Fruit fly (Drosophila melanogaster) whole organism, embryonic: ENCODE data around the gene Rip11.
A peak's percentile ranks its signal among the peaks of the same experiment; 100 is the strongest.

ENCODE experiments used
- Atf3 ChIP-seq: fragments of 200-800 bp; sonication (Bioruptor generic); optimal IDR thresholded peaks from 3 replicates; lab custom pipeline; 2016; ENCODE audit warnings: missing biosample characterization, missing genetic modification characterization
- Blimp-1 ChIP-seq: fragments of 200-800 bp; sonication (Bioruptor generic); optimal IDR thresholded peaks from 3 replicates; lab custom pipeline; 2018; ENCODE audit warnings: missing biosample characterization, missing genetic modification characterization, mild to moderate bottlenecking, moderate library complexity, missing genetic modification reagents
- CG11085 ChIP-seq: fragments of 200-800 bp; sonication (Bioruptor generic); IDR thresholded peaks from 2 replicates; pipeline ENCODE4 v1.3.6; 2022; ENCODE audit warnings: missing biosample characterization, missing genetic modification characterization
- CG11695 ChIP-seq: fragments of 200-800 bp; sonication (Bioruptor generic); IDR thresholded peaks from 3 replicates; pipeline ENCODE4 v1.3.6; 2022; ENCODE audit warnings: missing biosample characterization, missing genetic modification characterization
- CG11696 ChIP-seq: fragments of 200-800 bp; sonication (Bioruptor generic); IDR thresholded peaks from 2 replicates; pipeline ENCODE4 v1.3.6; 2022; ENCODE audit warnings: missing biosample characterization, missing genetic modification characterization
- CG13296 ChIP-seq: fragments of 200-800 bp; sonication (Bioruptor generic); optimal IDR thresholded peaks from 3 replicates; lab custom pipeline; 2018; ENCODE audit warnings: missing biosample characterization, mild to moderate bottlenecking, missing genetic modification characterization
- CG15073 ChIP-seq: fragments of 200-800 bp; sonication (Bioruptor generic); optimal IDR thresholded peaks from 2 replicates; lab custom pipeline; 2016; ENCODE audit warnings: missing biosample characterization, missing genetic modification characterization
- CG31441 ChIP-seq: fragments of 200-800 bp; sonication (Bioruptor generic); IDR thresholded peaks from 2 replicates; pipeline ENCODE4 v1.3.6; 2022; ENCODE audit warnings: missing biosample characterization, missing genetic modification characterization
- CG3847 ChIP-seq: fragments of 200-800 bp; sonication (Bioruptor generic); IDR thresholded peaks from 2 replicates; pipeline ENCODE4 v1.3.6; 2022; ENCODE audit warnings: missing biosample characterization, missing genetic modification characterization
- CG4328 ChIP-seq: fragments of 200-800 bp; sonication (Bioruptor generic); optimal IDR thresholded peaks from 3 replicates; lab custom pipeline; 2017; ENCODE audit warnings: missing biosample characterization, missing genetic modification reagents, missing genetic modification characterization
- CG4404 ChIP-seq: fragments of 200-800 bp; sonication (Bioruptor generic); IDR thresholded peaks from 2 replicates; pipeline ENCODE4 v1.3.6; 2022; ENCODE audit warnings: missing biosample characterization, missing genetic modification characterization
- CG4854 ChIP-seq: fragments of 200-800 bp; sonication (Bioruptor generic); optimal IDR thresholded peaks from 2 replicates; lab custom pipeline; 2016; ENCODE audit warnings: missing biosample characterization, missing genetic modification characterization, inconsistent platforms
- CG6272 ChIP-seq: fragments of 200-800 bp; sonication (Bioruptor generic); IDR thresholded peaks from 2 replicates; pipeline ENCODE4 v1.3.6; 2022; ENCODE audit warnings: missing biosample characterization, missing genetic modification characterization
- CG6854 ChIP-seq: fragments of 200-800 bp; sonication (Bioruptor generic); optimal IDR thresholded peaks from 3 replicates; lab custom pipeline; 2017; ENCODE audit warnings: missing biosample characterization, mild to moderate bottlenecking, missing genetic modification characterization
- CG7372 ChIP-seq: fragments of 200-800 bp; sonication (Bioruptor generic); IDR thresholded peaks from 2 replicates; pipeline ENCODE4 v1.3.6; 2022; ENCODE audit warnings: missing biosample characterization, missing genetic modification characterization
- CG7745 ChIP-seq: fragments of 200-800 bp; sonication (Bioruptor generic); optimal IDR thresholded peaks from 2 replicates; lab custom pipeline; 2018; ENCODE audit warnings: missing biosample characterization, mild to moderate bottlenecking, missing genetic modification characterization, moderate library complexity
- CG8281 ChIP-seq: fragments of 200-800 bp; sonication (Bioruptor generic); optimal IDR thresholded peaks from 2 replicates; lab custom pipeline; 2018; ENCODE audit warnings: missing biosample characterization, mild to moderate bottlenecking, missing genetic modification characterization, moderate library complexity
- CG8290 ChIP-seq, 3 experiments: fragments of 200-800 bp; sonication (Bioruptor generic); optimal IDR thresholded peaks; 2 replicates each; lab custom pipeline; 2016 to 2019; ENCODE audit warnings: missing biosample characterization in 3 of 3, missing genetic modification characterization in 3 of 3, mild to moderate bottlenecking in 2 of 3, moderate library complexity in 1 of 3
- CG9215 ChIP-seq: fragments of 200-800 bp; sonication (Bioruptor generic); IDR thresholded peaks from 2 replicates; pipeline ENCODE4 v1.3.6; 2022; ENCODE audit warnings: missing biosample characterization, missing genetic modification characterization
- Chrac-16 ChIP-seq: fragments of 200-800 bp; sonication (Bioruptor generic); optimal IDR thresholded peaks from 3 replicates; lab custom pipeline; 2016; ENCODE audit warnings: missing biosample characterization, missing genetic modification characterization
- Drgx ChIP-seq: fragments of 200-800 bp; sonication (Bioruptor generic); IDR thresholded peaks from 2 replicates; pipeline ENCODE4 v1.3.6; 2022; ENCODE audit warnings: missing biosample characterization, missing genetic modification characterization
- Ets65A ChIP-seq: fragments of 200-800 bp; sonication (Bioruptor generic); peaks from one replicate; lab custom pipeline; 2016; ENCODE audit warnings: missing biosample characterization, missing genetic modification characterization
- Hand ChIP-seq: fragments of 200-800 bp; sonication (Bioruptor generic); optimal IDR thresholded peaks from 2 replicates; lab custom pipeline; 2017; ENCODE audit warnings: mild to moderate bottlenecking, missing biosample characterization, missing genetic modification reagents, missing genetic modification characterization
- Mrtf ChIP-seq: fragments of 200-800 bp; sonication (Bioruptor generic); IDR thresholded peaks from 3 replicates; pipeline ENCODE4 v1.3.6; 2022; ENCODE audit warnings: missing biosample characterization, missing genetic modification characterization
- ap ChIP-seq: fragments of 200-800 bp; sonication (Bioruptor generic); IDR thresholded peaks from 2 replicates; pipeline ENCODE4 v1.3.6; 2022; ENCODE audit warnings: missing biosample characterization, missing genetic modification characterization
- cad ChIP-seq: fragments of >200 bp; optimal IDR thresholded peaks from 2 replicates; lab custom pipeline; 2017; ENCODE audit warnings: missing biosample characterization, missing genetic modification characterization
- corto ChIP-seq: fragments of 200-800 bp; sonication (Bioruptor generic); optimal IDR thresholded peaks from 2 replicates; lab custom pipeline; 2016; ENCODE audit warnings: missing biosample characterization, mild to moderate bottlenecking, missing genetic modification characterization, moderate library complexity
- crol ChIP-seq: fragments of 200-800 bp; sonication (Bioruptor generic); IDR thresholded peaks from 2 replicates; pipeline ENCODE4 v1.3.6; 2022; ENCODE audit warnings: missing biosample characterization, missing genetic modification characterization
- ems ChIP-seq: fragments of 200-800 bp; sonication (Bioruptor generic); optimal IDR thresholded peaks from 3 replicates; lab custom pipeline; 2016; ENCODE audit warnings: missing biosample characterization, missing genetic modification characterization
- esg ChIP-seq: fragments of 200-800 bp; sonication (Bioruptor generic); conservative IDR thresholded peaks from 2 replicates; pipeline ENCODE4 v1.3.6; 2022; ENCODE audit warnings: missing biosample characterization, missing genetic modification characterization
- exex ChIP-seq: fragments of 200-800 bp; sonication (Bioruptor generic); optimal IDR thresholded peaks from 4 replicates; lab custom pipeline; 2018; ENCODE audit warnings: missing biosample characterization, mild to moderate bottlenecking, missing genetic modification characterization, moderate library complexity
- eyg ChIP-seq: fragments of 200-800 bp; sonication (Bioruptor generic); optimal IDR thresholded peaks from 3 replicates; lab custom pipeline; 2016; ENCODE audit warnings: missing biosample characterization, missing genetic modification characterization
- fru ChIP-seq: fragments of >200 bp; optimal IDR thresholded peaks from 2 replicates; lab custom pipeline; 2017
- hb ChIP-seq: fragments of 200-800 bp; sonication (Bioruptor generic); IDR thresholded peaks from 3 replicates; pipeline ENCODE4 v1.3.6; 2022; ENCODE audit warnings: missing biosample characterization, missing genetic modification characterization; ENCODE audit not compliant: partially characterized antibody
- ind ChIP-seq: fragments of 200-800 bp; sonication (Bioruptor generic); optimal IDR thresholded peaks from 3 replicates; lab custom pipeline; 2016; ENCODE audit warnings: missing biosample characterization, missing genetic modification characterization
- jigr1 ChIP-seq: fragments of 200-800 bp; sonication (Bioruptor generic); IDR thresholded peaks from 3 replicates; pipeline ENCODE4 v1.3.6; 2022; ENCODE audit warnings: missing biosample characterization, missing genetic modification characterization
- mld ChIP-seq: fragments of 200-800 bp; sonication (Bioruptor generic); IDR thresholded peaks from 3 replicates; pipeline ENCODE4 v1.3.6; 2022; ENCODE audit warnings: missing biosample characterization, missing genetic modification characterization; ENCODE audit not compliant: partially characterized antibody
- oc ChIP-seq: fragments of 200-800 bp; sonication (Bioruptor generic); optimal IDR thresholded peaks from 2 replicates; lab custom pipeline; 2018; ENCODE audit warnings: missing biosample characterization, mild to moderate bottlenecking, missing genetic modification characterization, moderate library complexity
- sens ChIP-seq: fragments of 200-800 bp; sonication (Bioruptor generic); peaks from one replicate; lab custom pipeline; 2016; ENCODE audit warnings: missing biosample characterization, missing genetic modification characterization
- sim ChIP-seq: fragments of 200-800 bp; sonication (Bioruptor generic); IDR thresholded peaks from 2 replicates; pipeline ENCODE4 v1.3.6; 2022; ENCODE audit warnings: missing biosample characterization, missing genetic modification characterization
- slbo ChIP-seq: fragments of 200-800 bp; sonication (Bioruptor generic); IDR thresholded peaks from 2 replicates; pipeline ENCODE4 v1.3.6; 2022; ENCODE audit warnings: missing biosample characterization, missing genetic modification characterization
- sug ChIP-seq: fragments of 200-800 bp; optimal IDR thresholded peaks from 2 replicates; lab custom pipeline; 2019; ENCODE audit warnings: missing biosample characterization, mild to moderate bottlenecking, missing genetic modification characterization, moderate library complexity
- tgo ChIP-seq: fragments of 200-800 bp; sonication (Bioruptor generic); IDR thresholded peaks from 3 replicates; pipeline ENCODE4 v1.3.6; 2022; ENCODE audit warnings: missing biosample characterization, missing genetic modification characterization
- tll ChIP-seq, 2 experiments: fragments of 200-800 bp in 1 of 2; fragments of >200 bp in 1 of 2; sonication (Bioruptor generic) in 1 of 2; optimal IDR thresholded peaks; 2 replicates each; lab custom pipeline; 2017 to 2019; ENCODE audit warnings: missing biosample characterization in 2 of 2, missing genetic modification characterization in 2 of 2, mild to moderate bottlenecking in 1 of 2, moderate library complexity in 1 of 2
- twi ChIP-seq: fragments of 200-800 bp; optimal IDR thresholded peaks from 2 replicates; lab custom pipeline; 2019; ENCODE audit warnings: missing biosample characterization, mild to moderate bottlenecking, missing genetic modification characterization, moderate library complexity
- tx ChIP-seq: fragments of 200-800 bp; sonication (Bioruptor generic); optimal IDR thresholded peaks from 2 replicates; lab custom pipeline; 2016; ENCODE audit warnings: missing biosample characterization, missing genetic modification characterization
- z ChIP-seq: fragments of 200-800 bp; sonication (Bioruptor generic); IDR thresholded peaks from 3 replicates; pipeline ENCODE4 v1.3.6; 2022; ENCODE audit warnings: missing biosample characterization, missing genetic modification characterization

The Rip11 gene

DNA sequence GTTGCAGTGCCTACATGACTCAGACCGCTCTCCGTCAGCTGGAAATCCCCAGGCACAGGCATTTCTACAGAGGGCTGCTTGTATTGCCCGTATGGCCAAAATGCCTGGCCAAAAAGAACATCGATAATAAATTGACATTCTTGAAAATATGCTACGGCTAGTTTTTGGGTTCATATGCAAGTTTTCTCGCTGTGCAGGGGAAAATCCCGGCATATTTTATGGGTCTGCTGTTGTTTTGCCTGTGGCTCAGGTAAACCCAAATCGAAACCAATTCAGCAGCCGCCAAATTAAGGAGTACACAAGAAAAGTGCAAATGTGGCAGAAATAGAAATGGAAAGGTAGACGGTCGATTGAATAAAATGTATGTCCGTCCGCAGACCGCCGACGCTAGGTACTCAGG is 37.5 kb upstream of the Rip11 start (continued):
- TF ChIP-seq fru (lab: Kevin White, UChicago) (no peak), tgo (GFP tag; lab: Robert Waterston, UW) (no peak), cad (GFP tag; lab: Kevin White, UChicago) (peak; percentile 62), jigr1 (GFP tag; lab: Robert Waterston, UW) (no peak), twi (tag; lab: Kevin White, UChicago) (peak; percentile 69), Chrac-16 (GFP tag; lab: Kevin White, UChicago) (no peak), tll (GFP tag; optimal IDR thresholded peaks at IDR 0.05; lab: Kevin White, UChicago) (peak in 1 of 2 experiments; percentile 84), tx (GFP tag; lab: Kevin White, UChicago) (no peak)

DNA sequence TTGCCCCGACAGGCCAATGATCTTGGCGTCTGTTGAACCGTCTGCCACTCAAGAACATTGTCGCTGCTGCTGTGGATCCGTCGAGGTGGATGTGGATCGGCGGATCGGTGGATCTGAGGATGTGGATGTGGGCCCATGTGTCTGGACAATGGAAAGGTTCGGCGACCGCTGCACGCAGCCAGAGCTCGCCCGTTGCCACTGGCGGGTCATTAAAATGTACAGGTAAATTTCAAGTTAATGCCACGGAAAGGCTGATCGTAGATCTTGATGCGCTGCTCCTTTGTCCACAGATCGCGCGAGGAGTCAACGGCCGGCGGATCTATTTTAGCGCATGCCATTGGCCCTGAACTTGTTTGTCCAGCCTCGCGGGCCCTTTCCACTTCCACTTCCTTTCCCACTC is 37.1 kb upstream of the Rip11 start:
- TF ChIP-seq CG7745 (tag; lab: Kevin White, UChicago) = no peak
- no peak for TF ChIP-seq corto (GFP tag; lab: Kevin White, UChicago)
- no peak for TF ChIP-seq CG9215 (GFP tag; lab: Robert Waterston, UW)
- no peak for TF ChIP-seq CG4328
- TF ChIP-seq CG11695 (GFP tag; lab: Robert Waterston, UW) = no peak
- no peak for TF ChIP-seq CG31441
- no peak for TF ChIP-seq eyg (GFP tag; lab: Kevin White, UChicago)
- TF ChIP-seq hb (GFP tag; lab: Robert Waterston, UW) = no peak
- no peak for TF ChIP-seq slbo (GFP tag; lab: Robert Waterston, UW)
- no peak for TF ChIP-seq CG8281 (tag; lab: Kevin White, UChicago)
- TF ChIP-seq CG6272 (GFP tag; lab: Robert Waterston, UW) = no peak
- TF ChIP-seq sug (tag; lab: Kevin White, UChicago) = no peak

DNA sequence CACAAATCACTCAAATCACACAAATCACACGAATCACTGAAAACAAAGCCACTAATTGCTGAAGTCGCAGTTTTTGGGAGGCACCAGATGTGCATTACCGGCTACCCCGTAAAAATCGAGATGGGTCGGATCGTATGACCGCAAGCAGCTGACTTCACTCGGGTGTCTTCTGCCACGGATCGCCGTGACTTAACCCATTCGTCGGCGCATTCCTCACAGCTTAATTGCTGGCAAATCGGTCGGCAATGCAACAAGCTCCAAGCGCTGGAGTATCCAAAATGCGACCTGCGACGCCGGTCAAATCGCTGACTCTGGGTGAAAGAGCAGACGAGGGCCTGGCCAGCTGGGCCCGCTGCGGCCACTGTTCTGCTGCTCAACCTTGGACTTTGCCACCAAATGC is 35.4 kb upstream of the Rip11 start:
- TF ChIP-seq Ets65A (GFP tag; lab: Kevin White, UChicago) = peak; percentile 48
- no peak for TF ChIP-seq CG7372
- TF ChIP-seq ap (GFP tag; lab: Robert Waterston, UW) = no peak
- no peak for TF ChIP-seq crol
- TF ChIP-seq mld (GFP tag; lab: Robert Waterston, UW) = no peak

DNA sequence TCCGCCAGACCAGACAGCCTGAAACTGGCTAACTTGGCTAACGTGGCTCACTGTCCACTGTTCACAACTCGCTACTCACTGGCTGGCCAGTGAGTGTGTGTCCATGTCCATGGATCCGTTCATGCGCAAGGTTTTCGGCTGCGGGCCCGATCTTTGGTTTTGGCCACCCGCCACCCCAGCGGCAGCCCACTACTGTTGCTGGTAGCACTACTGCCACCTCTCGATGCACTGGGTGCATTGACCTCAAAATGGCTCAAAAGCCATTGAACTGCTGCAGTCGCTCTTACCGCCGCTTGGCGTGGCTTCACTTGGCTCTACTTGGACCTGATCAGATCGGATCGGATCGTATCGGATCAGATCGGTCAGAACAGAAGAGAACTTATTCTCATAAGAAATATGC is 34.0 kb upstream of the Rip11 start:
- peak; percentile 11 for TF ChIP-seq sens (GFP tag; lab: Kevin White, UChicago)
- no peak for TF ChIP-seq Mrtf (GFP tag; lab: Robert Waterston, UW)

DNA sequence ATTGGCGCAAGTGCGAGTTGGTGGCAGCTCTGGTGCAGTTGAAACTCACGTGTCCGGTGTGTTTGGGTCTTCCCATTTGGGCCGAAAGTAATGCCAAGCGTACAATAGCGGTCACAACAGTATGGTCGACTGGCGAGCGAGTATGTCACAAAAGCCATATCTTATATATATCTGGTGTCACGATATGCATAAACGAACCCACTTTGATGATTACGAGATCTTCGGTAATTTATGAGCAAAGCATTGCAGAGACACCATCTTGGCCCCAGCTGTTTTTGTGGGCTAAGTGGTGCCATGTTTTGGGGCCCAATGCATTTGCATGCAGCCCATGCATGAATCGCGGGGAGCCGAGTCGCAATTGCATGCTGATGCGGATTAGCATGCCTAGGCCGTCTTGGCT is 31.4 kb upstream of the Rip11 start:
- peak; percentile 81 for TF ChIP-seq Drgx
- TF ChIP-seq oc (tag; lab: Kevin White, UChicago) = no peak
- no peak for TF ChIP-seq CG4404
- TF ChIP-seq esg (GFP tag; lab: Robert Waterston, UW) = no peak
- TF ChIP-seq Blimp-1 (GFP tag; lab: Kevin White, UChicago) = peak; percentile 19
- no peak for TF ChIP-seq z (GFP tag; lab: Robert Waterston, UW)
- TF ChIP-seq sim (GFP tag; lab: Robert Waterston, UW) = no peak
- no peak for TF ChIP-seq ems
- no peak for TF ChIP-seq CG8290 (GFP tag; optimal IDR thresholded peaks at IDR 0.05; lab: Kevin White, UChicago)
- peak in 1 of 2 experiments; percentile 13 for TF ChIP-seq CG8290 (tag; optimal IDR thresholded peaks at IDR 0.05; lab: Kevin White, UChicago)
- no peak for TF ChIP-seq CG15073 (GFP tag; lab: Kevin White, UChicago)
- no peak for TF ChIP-seq ind (GFP tag; lab: Kevin White, UChicago)
- no peak for TF ChIP-seq CG4854 (GFP tag; lab: Kevin White, UChicago)
- no peak for TF ChIP-seq CG6854 (GFP tag; lab: Kevin White, UChicago)
- no peak for TF ChIP-seq Hand (GFP tag; lab: Kevin White, UChicago)
- TF ChIP-seq CG13296 = no peak
- no peak for TF ChIP-seq CG3847 (GFP tag; lab: Robert Waterston, UW)
- TF ChIP-seq CG11696 (GFP tag; lab: Robert Waterston, UW) = no peak
- TF ChIP-seq exex (tag; lab: Kevin White, UChicago) = no peak
- no peak for TF ChIP-seq Atf3 (GFP tag; lab: Kevin White, UChicago)
- no peak for TF ChIP-seq CG11085 (GFP tag; lab: Robert Waterston, UW)
